Fruit fly (Drosophila melanogaster) whole organism, pupa: Measurements from ENCODE around the gene CG43121.

ENCODE experiments used
- CG10348 ChIP-seq: fragments of 200-800 bp; sonication (Bioruptor generic); IDR thresholded peaks from 2 replicates; pipeline ENCODE4 v1.3.6; 2022; ENCODE audit warnings: missing biosample characterization, missing genetic modification characterization
- CG12605 ChIP-seq: fragments of 200-800 bp; sonication (Bioruptor generic); IDR thresholded peaks from 2 replicates; pipeline ENCODE4 v1.3.6; 2022; ENCODE audit warnings: missing biosample characterization, missing genetic modification characterization
- CG13204 ChIP-seq: fragments of 200-800 bp; sonication (Bioruptor generic); optimal IDR thresholded peaks from 2 replicates; lab custom pipeline; 2018; ENCODE audit warnings: missing biosample characterization, mild to moderate bottlenecking, missing genetic modification characterization, moderate library complexity
- CG14655 ChIP-seq: fragments of 200-800 bp; sonication (Bioruptor generic); optimal IDR thresholded peaks from 3 replicates; lab custom pipeline; 2017; ENCODE audit warnings: mild to moderate bottlenecking, missing biosample characterization, missing genetic modification reagents, missing genetic modification characterization
- CG15710 ChIP-seq: fragments of 200-800 bp; sonication (Bioruptor generic); optimal IDR thresholded peaks from 2 replicates; lab custom pipeline; 2018; ENCODE audit warnings: missing biosample characterization, mild to moderate bottlenecking, missing genetic modification characterization, moderate library complexity
- CG17806 ChIP-seq: fragments of 200-800 bp; sonication (Bioruptor generic); optimal IDR thresholded peaks from 2 replicates; lab custom pipeline; 2018; ENCODE audit warnings: missing biosample characterization, mild to moderate bottlenecking, missing genetic modification characterization, moderate library complexity
- CG32121 ChIP-seq: fragments of 200-800 bp; sonication (Bioruptor generic); IDR thresholded peaks from 2 replicates; pipeline ENCODE4 v1.3.6; 2022; ENCODE audit warnings: missing biosample characterization, missing genetic modification characterization
- CG34367 ChIP-seq: fragments of 200-800 bp; sonication (Bioruptor generic); optimal IDR thresholded peaks from 2 replicates; lab custom pipeline; 2018; ENCODE audit warnings: missing biosample characterization, mild to moderate bottlenecking, missing genetic modification characterization
- CG4496 ChIP-seq: fragments of 200-800 bp; sonication (Bioruptor generic); IDR thresholded peaks from 3 replicates; pipeline ENCODE4 v1.3.6; 2022; ENCODE audit warnings: missing biosample characterization, missing genetic modification characterization
- CG8159 ChIP-seq: fragments of 200-800 bp; sonication (Bioruptor generic); optimal IDR thresholded peaks from 3 replicates; lab custom pipeline; 2018; ENCODE audit warnings: missing biosample characterization, mild to moderate bottlenecking, missing genetic modification characterization, moderate library complexity
- CG8301 ChIP-seq: fragments of 200-800 bp; sonication (Bioruptor generic); optimal IDR thresholded peaks from 2 replicates; lab custom pipeline; 2018; ENCODE audit warnings: missing biosample characterization, mild to moderate bottlenecking, missing genetic modification characterization
- CG9948 ChIP-seq: fragments of 200-800 bp; sonication (Bioruptor generic); optimal IDR thresholded peaks from 2 replicates; lab custom pipeline; 2018; ENCODE audit warnings: missing biosample characterization, mild to moderate bottlenecking, missing genetic modification characterization, moderate library complexity
- D1 ChIP-seq: fragments of 200-800 bp; sonication (Bioruptor generic); optimal IDR thresholded peaks from 2 replicates; lab custom pipeline; 2018; ENCODE audit warnings: missing biosample characterization, mild to moderate bottlenecking, missing genetic modification characterization, moderate library complexity
- EcR ChIP-seq: fragments of 200-800 bp; sonication (Bioruptor generic); optimal IDR thresholded peaks from 3 replicates; lab custom pipeline; 2019; ENCODE audit warnings: missing biosample characterization, missing genetic modification characterization, mild to moderate bottlenecking, moderate library complexity, missing genetic modification reagents
- Ets98B ChIP-seq: fragments of 200-800 bp; sonication (Bioruptor generic); IDR thresholded peaks from 2 replicates; pipeline ENCODE4 v1.3.6; 2022; ENCODE audit warnings: missing biosample characterization, missing genetic modification characterization
- Pif1A ChIP-seq: fragments of 200-800 bp; sonication (Bioruptor generic); optimal IDR thresholded peaks from 3 replicates; lab custom pipeline; 2016; ENCODE audit warnings: missing biosample characterization, missing genetic modification characterization
- Pif1B ChIP-seq: fragments of 200-800 bp; sonication (Bioruptor generic); optimal IDR thresholded peaks from 3 replicates; lab custom pipeline; 2016; ENCODE audit warnings: missing biosample characterization, missing genetic modification characterization
- Snoo ChIP-seq: fragments of 200-800 bp; sonication (Bioruptor generic); optimal IDR thresholded peaks from 3 replicates; lab custom pipeline; 2017; ENCODE audit warnings: missing biosample characterization, mild to moderate bottlenecking, missing genetic modification characterization, inconsistent platforms
- fd96Ca ChIP-seq: fragments of 200-800 bp; sonication (Bioruptor generic); IDR thresholded peaks from 3 replicates; pipeline ENCODE4 v1.3.6; 2022; ENCODE audit warnings: missing biosample characterization, missing genetic modification characterization
- gl ChIP-seq: fragments of 200-800 bp; sonication (Bioruptor generic); optimal IDR thresholded peaks from 2 replicates; lab custom pipeline; 2018; ENCODE audit warnings: missing biosample characterization, mild to moderate bottlenecking, missing genetic modification characterization
- rn ChIP-seq: fragments of 200-800 bp; sonication (Bioruptor generic); IDR thresholded peaks from 2 replicates; pipeline ENCODE4 v1.3.6; 2022; ENCODE audit warnings: missing biosample characterization, missing genetic modification characterization

Gene CG43121

dm6 chr3L:14642820-14643219 lies 29.4 kb downstream of the CG43121 start:
- TF ChIP-seq CG17806 (tag; lab: Kevin White, UChicago) (no peak), Ets98B (GFP tag; lab: Robert Waterston, UW) (no peak), CG14655 (GFP tag; lab: Kevin White, UChicago) (no peak), CG8159 (no peak), Snoo (no peak), CG34367 (tag; lab: Kevin White, UChicago) (no peak), CG8301 (tag; lab: Kevin White, UChicago) (no peak), CG10348 (no peak), fd96Ca (GFP tag; lab: Robert Waterston, UW) (no peak), CG4496 (no peak), D1 (tag; lab: Kevin White, UChicago) (no peak), rn (GFP tag; lab: Robert Waterston, UW) (no peak), CG32121 (GFP tag; lab: Robert Waterston, UW) (no peak)

- TF ChIP-seq EcR (GFP tag; lab: Kevin White, UChicago) (peak; percentile 59), CG4496 (no peak)
Observed at dm6 chr3L:14641969-14642485, 30.2 kb downstream of the CG43121 start.

dm6 chr3L:14640814-14641317 lies 31.4 kb downstream of the CG43121 start:
- peak; percentile 38 for TF ChIP-seq EcR (GFP tag; lab: Kevin White, UChicago)
- no peak for TF ChIP-seq Pif1B (GFP tag; lab: Kevin White, UChicago)

- TF ChIP-seq D1 (tag; lab: Kevin White, UChicago) (no peak), CG15710 (tag; lab: Kevin White, UChicago) (peak; percentile 8), CG17806 (tag; lab: Kevin White, UChicago) (peak; percentile 40), CG13204 (GFP tag; lab: Kevin White, UChicago) (peak; percentile 16), gl (tag; lab: Kevin White, UChicago) (peak; percentile 23), CG8159 (peak; percentile 41), fd96Ca (GFP tag; lab: Robert Waterston, UW) (no peak)
Observed at dm6 chr3L:14639778-14640177, 32.5 kb downstream of the CG43121 start.

- TF ChIP-seq CG13204 (GFP tag; lab: Kevin White, UChicago) (no peak), CG8159 (no peak), Ets98B (GFP tag; lab: Robert Waterston, UW) (no peak), Pif1B (GFP tag; lab: Kevin White, UChicago) (no peak), CG34367 (tag; lab: Kevin White, UChicago) (no peak), CG32121 (GFP tag; lab: Robert Waterston, UW) (no peak), CG17806 (tag; lab: Kevin White, UChicago) (no peak), EcR (GFP tag; lab: Kevin White, UChicago) (peak; percentile 92), CG8301 (tag; lab: Kevin White, UChicago) (no peak), CG12605 (GFP tag; lab: Robert Waterston, UW) (no peak), Snoo (peak; percentile 7), CG9948 (tag; lab: Kevin White, UChicago) (no peak), CG14655 (GFP tag; lab: Kevin White, UChicago) (no peak), CG4496 (no peak)
Observed at dm6 chr3L:14637705-14638529, 34.3 kb downstream of the CG43121 start.

dm6 chr3L:14636740-14637189 lies 35.5 kb downstream of the CG43121 start:
- peak; percentile 92 for TF ChIP-seq CG9948 (tag; lab: Kevin White, UChicago)
- peak; percentile 92 for TF ChIP-seq CG15710 (tag; lab: Kevin White, UChicago)
- TF ChIP-seq EcR (GFP tag; lab: Kevin White, UChicago), result peak; percentile 69
- TF ChIP-seq Snoo, result peak; percentile 91
- peak; percentile 92 for TF ChIP-seq CG14655 (GFP tag; lab: Kevin White, UChicago)
- peak; percentile 89 for TF ChIP-seq CG13204 (GFP tag; lab: Kevin White, UChicago)
- TF ChIP-seq Pif1B (GFP tag; lab: Kevin White, UChicago), result peak; percentile 88
- peak; percentile 89 for TF ChIP-seq Ets98B (GFP tag; lab: Robert Waterston, UW)
- TF ChIP-seq CG8159, result peak; percentile 94
- peak; percentile 83 for TF ChIP-seq rn (GFP tag; lab: Robert Waterston, UW)
- peak; percentile 91 for TF ChIP-seq Pif1A (GFP tag; lab: Kevin White, UChicago)
- TF ChIP-seq CG34367 (tag; lab: Kevin White, UChicago), result peak; percentile 91
- peak; percentile 93 for TF ChIP-seq CG17806 (tag; lab: Kevin White, UChicago)
- TF ChIP-seq CG10348, result no peak
- TF ChIP-seq D1 (tag; lab: Kevin White, UChicago), result peak; percentile 84
- peak; percentile 89 for TF ChIP-seq CG4496
- peak; percentile 85 for TF ChIP-seq gl (tag; lab: Kevin White, UChicago)
- peak; percentile 91 for TF ChIP-seq CG12605 (GFP tag; lab: Robert Waterston, UW)
- TF ChIP-seq fd96Ca (GFP tag; lab: Robert Waterston, UW), result peak; percentile 80
- TF ChIP-seq CG8301 (tag; lab: Kevin White, UChicago), result peak; percentile 93
- peak; percentile 79 for TF ChIP-seq CG32121 (GFP tag; lab: Robert Waterston, UW)
